Fruit fly (Drosophila melanogaster): Measurements from ENCODE around the gene CG6495.

CG6495 gene

DNA sequence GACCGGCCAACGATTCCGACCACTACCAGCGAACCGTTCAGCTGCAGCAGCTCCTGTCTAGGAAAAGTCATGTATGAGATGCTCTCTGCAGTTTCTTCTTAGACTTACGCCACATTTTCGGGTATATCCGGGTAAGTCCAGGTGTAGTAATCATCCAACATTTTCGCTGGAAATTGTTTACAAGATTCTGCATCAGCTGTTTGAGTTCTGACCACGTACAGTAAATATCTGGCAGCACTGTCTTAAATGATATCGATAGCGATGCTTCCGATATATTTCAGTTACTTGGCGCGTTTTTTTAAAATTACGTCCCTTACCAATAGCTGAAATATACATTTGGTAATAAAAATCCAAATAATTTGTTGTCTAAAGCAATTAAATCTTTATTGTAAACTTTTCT lies 17.2 kb upstream of the CG6495 start, which contains the start of gene CG6729:
TSS of gene CG6729 (minus strand) at position 222 of the 400 bp plus-strand sequence.
- no peak for TF ChIP-seq zfh1 (GFP tag; IDR thresholded peaks at IDR 0.05)
- no peak for TF ChIP-seq CG32767 (GFP tag; IDR thresholded peaks at IDR 0.05)
- no peak for TF ChIP-seq CG7556 (GFP tag; optimal IDR thresholded peaks at IDR 0.05)
- peak; percentile 43 for TF ChIP-seq MESR4 (GFP tag; optimal IDR thresholded peaks at IDR 0.05)
- TF ChIP-seq Hr39 (optimal IDR thresholded peaks at IDR 0.05) = no peak
- TF ChIP-seq gcm (GFP tag; optimal IDR thresholded peaks at IDR 0.05) = no peak
- 0 out of 3 replicates have a peak, but pooled peaks have one; percentile 40 for TF ChIP-seq CG7963 (GFP tag; IDR thresholded peaks at IDR 0.05; ENCODE audit: partially characterized antibody)
- TF ChIP-seq CG11696 (GFP tag; IDR thresholded peaks at IDR 0.05) = no peak
- TF ChIP-seq Deaf1 (tag; optimal IDR thresholded peaks at IDR 0.05) = no peak
- TF ChIP-seq en (GFP tag; optimal IDR thresholded peaks at IDR 0.05) = no peak
- TF ChIP-seq nerfin-1 (tag; optimal IDR thresholded peaks at IDR 0.05) = no peak
- peak; percentile 64 for TF ChIP-seq nerfin-2 (GFP tag; IDR thresholded peaks at IDR 0.05; ENCODE audit: partially characterized antibody)
- peak; percentile 74; the same call in 2 of the 3 replicates for TF ChIP-seq Opbp (GFP tag; IDR thresholded peaks at IDR 0.05; ENCODE audit: partially characterized antibody)
- TF ChIP-seq CG3847 (GFP tag; IDR thresholded peaks at IDR 0.05) = 0 out of 2 replicates have a peak, but pooled peaks have one; percentile 6
- no peak for TF ChIP-seq slou (GFP tag; optimal IDR thresholded peaks at IDR 0.05)
- TF ChIP-seq CG3838 (GFP tag; optimal IDR thresholded peaks at IDR 0.05) = no peak
- no peak for TF ChIP-seq Nf-YC (tag; optimal IDR thresholded peaks at IDR 0.05)
- peak; percentile 58 for TF ChIP-seq stwl (tag; optimal IDR thresholded peaks at IDR 0.05)
- peak; percentile 68 for TF ChIP-seq bbx (GFP tag; IDR thresholded peaks at IDR 0.05; ENCODE audit: partially characterized antibody)
- TF ChIP-seq Dad (GFP tag; optimal IDR thresholded peaks at IDR 0.05) = no peak
- no peak for TF ChIP-seq CG7786 (GFP tag; optimal IDR thresholded peaks at IDR 0.05)
- no peak for TF ChIP-seq gem (tag; optimal IDR thresholded peaks at IDR 0.05)
- TF ChIP-seq Doc3 (GFP tag; IDR thresholded peaks at IDR 0.05; ENCODE audit: partially characterized antibody) = peak; percentile 72; the same call in 2 of the 3 replicates
- peak in 1 of 3 experiments; percentile 3 for TF ChIP-seq Stat92E (GFP tag; optimal IDR thresholded peaks at IDR 0.05)
- TF ChIP-seq disco-r (GFP tag; optimal IDR thresholded peaks at IDR 0.05) = no peak
- no peak for TF ChIP-seq ind (GFP tag; optimal IDR thresholded peaks at IDR 0.05)
- TF ChIP-seq CG12104 (GFP tag; optimal IDR thresholded peaks at IDR 0.05) = no peak
- no peak for TF ChIP-seq CG11398 (GFP tag; optimal IDR thresholded peaks at IDR 0.05)
- peak; percentile 83 for TF ChIP-seq CG13287 (GFP tag; IDR thresholded peaks at IDR 0.05; ENCODE audit: partially characterized antibody)
- peak; percentile 61; the same call in 1 of the 2 replicates for TF ChIP-seq tna (GFP tag; IDR thresholded peaks at IDR 0.05; ENCODE audit: partially characterized antibody)
- no peak for TF ChIP-seq CG6683 (GFP tag; optimal IDR thresholded peaks at IDR 0.05)
- TF ChIP-seq grau (tag; optimal IDR thresholded peaks at IDR 0.05) = no peak
- no peak for TF ChIP-seq Xrp1 (GFP tag; IDR thresholded peaks at IDR 0.05)
- TF ChIP-seq CG10431 (GFP tag; optimal IDR thresholded peaks at IDR 0.05) = no peak
- no peak for TF ChIP-seq Xbp1 (GFP tag; optimal IDR thresholded peaks at IDR 0.05)
- TF ChIP-seq CG6272 (GFP tag; IDR thresholded peaks at IDR 0.05) = no peak
- no peak for TF ChIP-seq CG3407 (GFP tag; optimal IDR thresholded peaks at IDR 0.05)
- TF ChIP-seq CG1792 (GFP tag; optimal IDR thresholded peaks at IDR 0.05) = no peak
- TF ChIP-seq CG6654 (GFP tag; optimal IDR thresholded peaks at IDR 0.05) = no peak
- TF ChIP-seq CG14441 (GFP tag; IDR thresholded peaks at IDR 0.05) = no peak
- TF ChIP-seq nmo (GFP tag; optimal IDR thresholded peaks at IDR 0.05) = no peak
- no peak for TF ChIP-seq CG4820 (GFP tag; optimal IDR thresholded peaks at IDR 0.05)
- TF ChIP-seq hkb (optimal IDR thresholded peaks at IDR 0.05) = no peak
- no peak for TF ChIP-seq hkb (GFP tag; IDR thresholded peaks at IDR 0.05)
- peak; percentile 77 for TF ChIP-seq BEAF-32 (GFP tag; optimal IDR thresholded peaks at IDR 0.05)
- no peak for TF ChIP-seq slbo (GFP tag; IDR thresholded peaks at IDR 0.05)
- TF ChIP-seq zfh2 (GFP tag; optimal IDR thresholded peaks at IDR 0.05) = no peak
- no peak for TF ChIP-seq CG13123 (GFP tag; optimal IDR thresholded peaks at IDR 0.05)
- no peak for TF ChIP-seq CkIIα-i1 (GFP tag; IDR thresholded peaks at IDR 0.05)
- no peak for TF ChIP-seq CG32772 (GFP tag; IDR thresholded peaks at IDR 0.05)
- TF ChIP-seq CG2129 (GFP tag; IDR thresholded peaks at IDR 0.05; ENCODE audit: partially characterized antibody) = peak; percentile 43
